Worm (Caenorhabditis elegans) whole organism, L4 larva: Measurements from ENCODE around the gene C08B6.11.

Experiments used
- Y48G9A.11 ChIP-seq: fragments of 200-800 bp; sonication (Bioruptor generic); IDR thresholded peaks from 2 replicates; pipeline ENCODE4 v1.3.6; 2022; ENCODE audit warnings: missing genetic modification reagents, missing genetic modification characterization, missing compliant biosample characterization
- aly-2 ChIP-seq: sonication (generic microtip); optimal IDR thresholded peaks from 2 replicates; lab custom pipeline; 2018; ENCODE audit warnings: missing biosample characterization, missing genetic modification characterization
- ceh-20 ChIP-seq: fragments of 200-800 bp; sonication (Bioruptor generic); IDR thresholded peaks from 2 replicates; pipeline ENCODE4 v1.3.6; 2022; ENCODE audit warnings: missing genetic modification reagents, missing genetic modification characterization, missing compliant biosample characterization
- dmd-8 ChIP-seq: fragments of 200-800 bp; sonication (Bioruptor generic); IDR thresholded peaks from 2 replicates; pipeline ENCODE4 v1.3.6; 2022; ENCODE audit warnings: missing genetic modification characterization, missing compliant biosample characterization
- nhr-111 ChIP-seq: fragments of 200-800 bp; sonication (Bioruptor generic); optimal IDR thresholded peaks from 2 replicates; lab custom pipeline; 2018; ENCODE audit warnings: mild to moderate bottlenecking, missing genetic modification characterization, missing compliant biosample characterization
- nhr-28 ChIP-seq: fragments of 150-350 bp; optimal IDR thresholded peaks from 2 replicates; lab custom pipeline; 2014; ENCODE audit warnings: missing biosample characterization, missing genetic modification characterization
- nhr-77 ChIP-seq: fragments of 150-350 bp; optimal IDR thresholded peaks from 2 replicates; lab custom pipeline; 2014; ENCODE audit warnings: missing biosample characterization, missing genetic modification characterization
- pha-4 ChIP-seq, 2 experiments: fragments of 150-350 bp in 1 of 2; fragments of 200-800 bp in 1 of 2; sonication (Bioruptor generic) in 1 of 2; IDR thresholded peaks in 1 of 2; optimal IDR thresholded peaks in 1 of 2; 2 replicates each; pipeline versions ENCODE4 v1.3.6 to Lab custom; 2014 to 2022; ENCODE audit warnings: missing genetic modification characterization in 2 of 2, missing genetic modification reagents in 2 of 2, missing biosample characterization in 1 of 2, missing compliant biosample characterization in 1 of 2
- pqm-1 ChIP-seq: sonication (generic microtip); optimal IDR thresholded peaks from 2 replicates; lab custom pipeline; 2017; ENCODE audit warnings: missing biosample characterization, missing genetic modification characterization
- snpc-4 ChIP-seq: fragments of 150-350 bp; optimal IDR thresholded peaks from 2 replicates; lab custom pipeline; 2014; ENCODE audit warnings: missing biosample characterization, missing genetic modification characterization
- spr-1 ChIP-seq: sonication (generic microtip); optimal IDR thresholded peaks from 2 replicates; lab custom pipeline; 2016; ENCODE audit warnings: mild to moderate bottlenecking, missing genetic modification characterization, missing compliant biosample characterization
- zip-2 ChIP-seq: fragments of 150-350 bp; optimal IDR thresholded peaks from 2 replicates; lab custom pipeline; 2014; ENCODE audit warnings: missing biosample characterization, missing genetic modification characterization

- TF ChIP-seq Y48G9A.11 (GFP tag; lab: Robert Waterston, UW): no peak
- no peak for TF ChIP-seq nhr-111
- TF ChIP-seq zip-2 (tag; lab: Kevin White, UChicago): no peak
- no peak for TF ChIP-seq pha-4 (GFP tag; IDR thresholded peaks at IDR 0.05; lab: Robert Waterston, UW)
- no peak for TF ChIP-seq pha-4 (tag; optimal IDR thresholded peaks at IDR 0.05; lab: Kevin White, UChicago)
- no peak for TF ChIP-seq dmd-8 (GFP tag; lab: Robert Waterston, UW)
- TF ChIP-seq nhr-28: no peak
- no peak for TF ChIP-seq ceh-20 (GFP tag; lab: Robert Waterston, UW)
- no peak for TF ChIP-seq aly-2 (tag; lab: Kevin White, UChicago)
- no peak for TF ChIP-seq nhr-77
- TF ChIP-seq pqm-1 (tag; lab: Kevin White, UChicago): no peak
- TF ChIP-seq snpc-4 (tag; lab: Kevin White, UChicago): no peak
- TF ChIP-seq spr-1 (tag; lab: Kevin White, UChicago): no peak
Observed at ce11 chrV:10148352-10148751, 40.9 kb downstream of the C08B6.11 start, which contains the start of gene srsx-26.
